Fruit fly (Drosophila melanogaster) whole organism, embryonic: Measurements from ENCODE around the gene S6KL.
A peak's percentile ranks its signal among the peaks of the same experiment; 100 is the strongest.

ENCODE experiments used
- Ada2b ChIP-seq: fragments of 200-800 bp; sonication (Bioruptor generic); IDR thresholded peaks from 2 replicates; pipeline ENCODE4 v1.3.6; 2022; ENCODE audit warnings: missing biosample characterization, missing genetic modification characterization
- Adf1 ChIP-seq: fragments of 200-800 bp; sonication (Bioruptor generic); IDR thresholded peaks from 2 replicates; pipeline ENCODE4 v1.3.6; 2022; ENCODE audit warnings: missing biosample characterization, missing genetic modification characterization
- Asciz ChIP-seq: fragments of 200-800 bp; sonication (Bioruptor generic); optimal IDR thresholded peaks from 2 replicates; lab custom pipeline; 2017; ENCODE audit warnings: missing biosample characterization, mild to moderate bottlenecking, missing genetic modification characterization, missing genetic modification reagents
- BtbVII ChIP-seq: fragments of 200-800 bp; sonication (Bioruptor generic); optimal IDR thresholded peaks from 3 replicates; lab custom pipeline; 2017; ENCODE audit warnings: missing biosample characterization, mild to moderate bottlenecking, missing genetic modification characterization
- CG10979 ChIP-seq: fragments of 200-800 bp; sonication (Bioruptor generic); optimal IDR thresholded peaks from 2 replicates; lab custom pipeline; 2018; ENCODE audit warnings: missing biosample characterization, mild to moderate bottlenecking, missing genetic modification characterization, moderate library complexity
- CG12744 ChIP-seq: fragments of 200-800 bp; sonication (Bioruptor generic); optimal IDR thresholded peaks from 2 replicates; lab custom pipeline; 2016; ENCODE audit warnings: missing biosample characterization, missing genetic modification characterization
- CG15479 ChIP-seq: fragments of 200-800 bp; sonication (Bioruptor generic); optimal IDR thresholded peaks from 3 replicates; lab custom pipeline; 2019; ENCODE audit warnings: missing biosample characterization, mild to moderate bottlenecking, missing genetic modification characterization, moderate library complexity
- CG1602 ChIP-seq: fragments of 200-800 bp; sonication (Bioruptor generic); optimal IDR thresholded peaks from 3 replicates; lab custom pipeline; 2016; ENCODE audit warnings: missing biosample characterization, missing genetic modification characterization
- CG17359 ChIP-seq: fragments of 200-800 bp; sonication (Bioruptor generic); optimal IDR thresholded peaks from 3 replicates; lab custom pipeline; 2018; ENCODE audit warnings: missing biosample characterization, mild to moderate bottlenecking, missing genetic modification characterization, moderate library complexity
- CG18599 ChIP-seq: fragments of 200-800 bp; sonication (Bioruptor generic); optimal IDR thresholded peaks from 3 replicates; lab custom pipeline; 2017; ENCODE audit warnings: missing biosample characterization, missing genetic modification characterization, mild to moderate bottlenecking, moderate library complexity, missing genetic modification reagents
- CG2712 ChIP-seq: fragments of 200-800 bp; optimal IDR thresholded peaks from 3 replicates; lab custom pipeline; 2019; ENCODE audit warnings: missing biosample characterization, mild to moderate bottlenecking, missing genetic modification characterization, moderate library complexity
- CG30020 ChIP-seq: fragments of 200-800 bp; optimal IDR thresholded peaks from 2 replicates; lab custom pipeline; 2019; ENCODE audit warnings: missing biosample characterization, mild to moderate bottlenecking, missing genetic modification characterization, moderate library complexity
- CG34224 ChIP-seq: fragments of 200-800 bp; sonication (Bioruptor generic); IDR thresholded peaks from 3 replicates; pipeline ENCODE4 v1.3.6; 2022; ENCODE audit warnings: missing biosample characterization, missing genetic modification characterization; ENCODE audit not compliant: partially characterized antibody
- CG4424 ChIP-seq: fragments of 200-800 bp; sonication (Bioruptor generic); optimal IDR thresholded peaks from 3 replicates; lab custom pipeline; 2016; ENCODE audit warnings: missing biosample characterization, missing genetic modification characterization
- CG6813 ChIP-seq: fragments of 200-800 bp; sonication (Bioruptor generic); optimal IDR thresholded peaks from 2 replicates; lab custom pipeline; 2017; ENCODE audit warnings: missing biosample characterization, missing genetic modification characterization, mild to moderate bottlenecking, moderate library complexity, missing genetic modification reagents
- CTCF ChIP-seq: fragments of 200-800 bp; sonication (Bioruptor generic); optimal IDR thresholded peaks from 2 replicates; lab custom pipeline; 2017; ENCODE audit warnings: missing biosample characterization, mild to moderate bottlenecking, missing genetic modification characterization, moderate library complexity
- D19B ChIP-seq: fragments of 200-800 bp; sonication (Bioruptor generic); optimal IDR thresholded peaks from 2 replicates; lab custom pipeline; 2017; ENCODE audit warnings: missing biosample characterization, mild to moderate bottlenecking, missing genetic modification characterization
- Deaf1 ChIP-seq: fragments of 200-800 bp; optimal IDR thresholded peaks from 3 replicates; lab custom pipeline; 2019; ENCODE audit warnings: missing biosample characterization, mild to moderate bottlenecking, missing genetic modification characterization, moderate library complexity
- Doc3 ChIP-seq: fragments of 200-800 bp; sonication (Bioruptor generic); IDR thresholded peaks from 3 replicates; pipeline ENCODE4 v1.3.6; 2022; ENCODE audit warnings: missing biosample characterization, missing genetic modification characterization; ENCODE audit not compliant: partially characterized antibody
- Hey ChIP-seq: fragments of 200-800 bp; sonication (Bioruptor generic); optimal IDR thresholded peaks from 3 replicates; lab custom pipeline; 2018; ENCODE audit warnings: missing biosample characterization, mild to moderate bottlenecking, missing genetic modification characterization
- Med ChIP-seq: fragments of 200-800 bp; sonication (Bioruptor generic); peaks from one replicate; lab custom pipeline; 2016; ENCODE audit warnings: missing biosample characterization, missing genetic modification characterization, mild to moderate bottlenecking, inconsistent platforms, moderate library complexity
- Myb ChIP-seq: fragments of 200-800 bp; sonication (Bioruptor generic); optimal IDR thresholded peaks from 2 replicates; lab custom pipeline; 2016; ENCODE audit warnings: missing biosample characterization, missing genetic modification characterization
- NFAT ChIP-seq: fragments of 200-800 bp; sonication (Bioruptor generic); IDR thresholded peaks from 2 replicates; pipeline ENCODE4 v1.3.6; 2022; ENCODE audit warnings: missing biosample characterization, missing genetic modification characterization
- Nf-YC ChIP-seq: fragments of 200-800 bp; optimal IDR thresholded peaks from 3 replicates; lab custom pipeline; 2019; ENCODE audit warnings: missing biosample characterization, mild to moderate bottlenecking, missing genetic modification characterization, moderate library complexity
- Rx ChIP-seq: fragments of 200-800 bp; sonication (Bioruptor generic); IDR thresholded peaks from 2 replicates; pipeline ENCODE4 v1.3.6; 2022; ENCODE audit warnings: missing biosample characterization, missing genetic modification characterization
- Side ChIP-seq: fragments of 200-800 bp; sonication (Bioruptor generic); optimal IDR thresholded peaks from 2 replicates; lab custom pipeline; 2016; ENCODE audit warnings: missing biosample characterization, missing genetic modification characterization
- abd-A ChIP-seq: fragments of 200-800 bp; sonication (Bioruptor generic); optimal IDR thresholded peaks from 3 replicates; lab custom pipeline; 2019; ENCODE audit warnings: missing biosample characterization, mild to moderate bottlenecking, missing genetic modification characterization, moderate library complexity
- ac ChIP-seq: fragments of 200-800 bp; sonication (Bioruptor generic); optimal IDR thresholded peaks from 3 replicates; lab custom pipeline; 2017; ENCODE audit warnings: missing biosample characterization, mild to moderate bottlenecking, missing genetic modification characterization
- aop ChIP-seq: fragments of 200-800 bp; sonication (Bioruptor generic); IDR thresholded peaks from 2 replicates; pipeline ENCODE4 v1.3.6; 2022; ENCODE audit warnings: missing biosample characterization, missing genetic modification characterization
- bcd ChIP-seq: fragments of 200-800 bp; sonication (Bioruptor generic); optimal IDR thresholded peaks from 2 replicates; lab custom pipeline; 2017; ENCODE audit warnings: missing biosample characterization, mild to moderate bottlenecking, missing genetic modification characterization
- cad ChIP-seq: fragments of >200 bp; optimal IDR thresholded peaks from 2 replicates; lab custom pipeline; 2017; ENCODE audit warnings: missing biosample characterization, missing genetic modification characterization
- da ChIP-seq: fragments of 200-800 bp; sonication (Bioruptor generic); optimal IDR thresholded peaks from 2 replicates; lab custom pipeline; 2016; ENCODE audit warnings: missing biosample characterization, missing genetic modification characterization
- grn ChIP-seq: fragments of 200-800 bp; sonication (Bioruptor generic); optimal IDR thresholded peaks from 3 replicates; lab custom pipeline; 2017; ENCODE audit warnings: missing biosample characterization, missing genetic modification characterization
- insv ChIP-seq, 2 experiments: fragments of 200-800 bp; sonication (Bioruptor generic); optimal IDR thresholded peaks; 3 replicates each; lab custom pipeline; 2016 to 2018; ENCODE audit warnings: missing biosample characterization in 2 of 2, missing genetic modification characterization in 2 of 2
- mld ChIP-seq: fragments of 200-800 bp; sonication (Bioruptor generic); IDR thresholded peaks from 3 replicates; pipeline ENCODE4 v1.3.6; 2022; ENCODE audit warnings: missing biosample characterization, missing genetic modification characterization; ENCODE audit not compliant: partially characterized antibody
- nom ChIP-seq: fragments of 200-800 bp; sonication (Bioruptor generic); optimal IDR thresholded peaks from 2 replicates; lab custom pipeline; 2017; ENCODE audit warnings: missing biosample characterization, missing genetic modification characterization, mild to moderate bottlenecking, moderate library complexity, missing genetic modification reagents
- shn ChIP-seq: fragments of 200-800 bp; sonication (Bioruptor generic); optimal IDR thresholded peaks from 3 replicates; lab custom pipeline; 2016; ENCODE audit warnings: missing biosample characterization, missing genetic modification characterization
- slou ChIP-seq: fragments of 200-800 bp; sonication (Bioruptor generic); optimal IDR thresholded peaks from 3 replicates; lab custom pipeline; 2016; ENCODE audit warnings: missing biosample characterization, missing genetic modification characterization
- tll ChIP-seq, 2 experiments: fragments of 200-800 bp in 1 of 2; fragments of >200 bp in 1 of 2; sonication (Bioruptor generic) in 1 of 2; optimal IDR thresholded peaks; 2 replicates each; lab custom pipeline; 2017 to 2019; ENCODE audit warnings: missing biosample characterization in 2 of 2, missing genetic modification characterization in 2 of 2, mild to moderate bottlenecking in 1 of 2, moderate library complexity in 1 of 2
- tna ChIP-seq: fragments of 200-800 bp; sonication (Bioruptor generic); IDR thresholded peaks from 2 replicates; pipeline ENCODE4 v1.3.6; 2022; ENCODE audit warnings: missing biosample characterization, missing genetic modification characterization; ENCODE audit not compliant: partially characterized antibody
- twi ChIP-seq: fragments of 200-800 bp; optimal IDR thresholded peaks from 2 replicates; lab custom pipeline; 2019; ENCODE audit warnings: missing biosample characterization, mild to moderate bottlenecking, missing genetic modification characterization, moderate library complexity
- wor ChIP-seq: fragments of 200-800 bp; sonication (Bioruptor generic); IDR thresholded peaks from 2 replicates; pipeline ENCODE4 v1.3.6; 2022; ENCODE audit warnings: missing biosample characterization, missing genetic modification characterization
- z ChIP-seq: fragments of 200-800 bp; sonication (Bioruptor generic); IDR thresholded peaks from 3 replicates; pipeline ENCODE4 v1.3.6; 2022; ENCODE audit warnings: missing biosample characterization, missing genetic modification characterization
- zen ChIP-seq: fragments of 200-800 bp; sonication (Bioruptor generic); optimal IDR thresholded peaks from 3 replicates; lab custom pipeline; 2018; ENCODE audit warnings: missing biosample characterization, mild to moderate bottlenecking, missing genetic modification characterization, moderate library complexity

Gene S6KL

dm6 chrX:18789353-18790210, 1.3 kb downstream of the S6KL start (continued):
- TF ChIP-seq CG10979 (tag; lab: Kevin White, UChicago), result peak; percentile 57
- peak; percentile 52 for TF ChIP-seq Myb (GFP tag; lab: Kevin White, UChicago)
- peak; percentile 6 for TF ChIP-seq Hey
- TF ChIP-seq z (GFP tag; lab: Robert Waterston, UW), result no peak
- TF ChIP-seq ac (GFP tag; lab: Kevin White, UChicago), result no peak
- TF ChIP-seq CG30020 (tag; lab: Kevin White, UChicago), result peak; percentile 30
- peak; percentile 47 for TF ChIP-seq CG4424 (GFP tag; lab: Kevin White, UChicago)
- TF ChIP-seq aop (GFP tag; lab: Robert Waterston, UW), result no peak
- no peak for TF ChIP-seq CG34224
- TF ChIP-seq Side (GFP tag; lab: Kevin White, UChicago), result peak; percentile 24
- no peak for TF ChIP-seq wor (GFP tag; lab: Robert Waterston, UW)
- peak; percentile 19 for TF ChIP-seq CG6813 (GFP tag; lab: Kevin White, UChicago)
- TF ChIP-seq, all 482 proteins: peak for 248

DNA sequence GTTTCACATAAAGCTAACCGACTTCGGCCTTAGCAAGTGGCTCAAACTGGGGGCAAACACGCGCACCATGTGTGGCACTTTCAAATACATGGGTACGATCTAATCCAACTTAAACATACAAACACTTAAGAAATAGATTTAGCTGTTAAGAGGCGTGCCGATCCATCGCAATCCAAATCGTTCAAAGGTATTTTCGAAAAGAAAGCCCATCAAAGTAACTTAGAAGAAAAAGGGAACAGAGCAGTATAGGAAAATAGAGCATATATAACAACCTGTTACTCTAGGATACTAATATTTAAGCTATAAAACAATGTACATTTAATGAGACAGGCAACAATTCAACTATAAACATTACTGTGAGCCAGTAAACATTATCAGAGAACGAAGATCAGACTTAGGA, 3.1 kb downstream of the S6KL start, which contains the start of gene Atg101:
Gene Atg101, plus strand, starts transcription at position 301 of the 400 bp plus-strand sequence.
- TF ChIP-seq CTCF (GFP tag; lab: Kevin White, UChicago) (no peak), Rx (GFP tag; lab: Robert Waterston, UW) (no peak), bcd (GFP tag; lab: Kevin White, UChicago) (no peak), CG18599 (no peak), mld (GFP tag; lab: Robert Waterston, UW) (no peak), Doc3 (no peak), BtbVII (GFP tag; lab: Kevin White, UChicago) (no peak), da (GFP tag; lab: Kevin White, UChicago) (no peak), CG12744 (GFP tag; lab: Kevin White, UChicago) (no peak), CG1602 (GFP tag; lab: Kevin White, UChicago) (no peak), nom (no peak), CG2712 (no peak), D19B (GFP tag; lab: Kevin White, UChicago) (no peak), Ada2b (no peak)

DNA sequence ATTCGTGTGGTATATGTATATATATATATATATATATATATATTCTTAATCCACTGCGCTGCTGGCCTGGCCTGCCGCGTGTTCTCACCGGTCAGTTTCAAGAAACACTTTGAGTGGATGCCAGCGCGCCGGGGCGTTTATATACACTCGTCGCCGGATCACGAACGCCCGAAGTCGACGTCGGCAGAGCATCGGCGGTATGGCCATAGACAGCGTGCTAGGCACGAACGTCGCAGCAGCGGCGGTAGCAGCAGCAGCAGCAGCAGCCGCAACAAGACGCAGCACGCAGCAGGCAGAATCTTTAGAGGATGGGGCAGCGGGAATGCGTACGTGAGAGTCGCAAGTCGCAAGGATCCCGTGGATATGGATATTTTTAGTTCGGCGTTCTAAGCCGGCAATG, 9.3 kb downstream of the S6KL start, which contains the start of gene bnb:
Gene bnb, minus strand, starts transcription at position 121 of the 400 bp plus-strand sequence.
- TF ChIP-seq Deaf1 (peak; percentile 89), shn (no peak), Nf-YC (no peak), Med (GFP tag; lab: Kevin White, UChicago) (peak; percentile 26), Adf1 (GFP tag; lab: Robert Waterston, UW) (peak; percentile 79), Asciz (no peak), slou (no peak), tna (GFP tag; lab: Robert Waterston, UW) (no peak)

- TF ChIP-seq NFAT (GFP tag; lab: Robert Waterston, UW) (no peak), abd-A (tag; lab: Kevin White, UChicago) (peak; percentile 13), twi (tag; lab: Kevin White, UChicago) (peak; percentile 37), grn (GFP tag; lab: Kevin White, UChicago) (peak; percentile 88), cad (GFP tag; lab: Kevin White, UChicago) (peak; percentile 95), insv (GFP tag; optimal IDR thresholded peaks at IDR 0.05; lab: Kevin White, UChicago) (peak in 1 of 2 experiments; percentile 75), zen (tag; lab: Kevin White, UChicago) (peak; percentile 66), tll (GFP tag; optimal IDR thresholded peaks at IDR 0.05; lab: Kevin White, UChicago) (peak in 1 of 2 experiments; percentile 48), CG17359 (tag; lab: Kevin White, UChicago) (no peak), CG15479 (peak; percentile 97)
Measured at dm6 chrX:18799307-18799855, 11.1 kb downstream of the S6KL start.
